Worm (Caenorhabditis elegans) whole organism, early embryonic: ENCODE results near the gene K08E3.2.

Experiments
- ama-1 ChIP-seq: fragments of 150-350 bp; optimal IDR thresholded peaks from 2 replicates; lab custom pipeline; 2014
- ceh-13 ChIP-seq: fragments of 200-800 bp; sonication (Bioruptor generic); optimal IDR thresholded peaks from 2 replicates; lab custom pipeline; 2018; ENCODE audit warnings: mild to moderate bottlenecking, missing genetic modification characterization, missing compliant biosample characterization
- flt-1 ChIP-seq: fragments of 200-800 bp; sonication (Bioruptor generic); IDR thresholded peaks from 2 replicates; pipeline ENCODE4 v1.3.6; 2022; ENCODE audit warnings: missing genetic modification characterization, missing compliant biosample characterization
- hmg-4 ChIP-seq: fragments of 200-800 bp; sonication (Bioruptor generic); optimal IDR thresholded peaks from 2 replicates; lab custom pipeline; 2018; ENCODE audit warnings: mild to moderate bottlenecking, missing genetic modification characterization, missing compliant biosample characterization
- sea-1 ChIP-seq: fragments of 200-800 bp; sonication (Bioruptor generic); conservative IDR thresholded peaks from 2 replicates; pipeline ENCODE4 v1.3.6; 2022; ENCODE audit warnings: missing genetic modification characterization, missing compliant biosample characterization

ce11 chrIII:13713807-13714206 lies 34.7 kb downstream of the K08E3.2 start:
- no peak for TF ChIP-seq ama-1
- TF ChIP-seq ceh-13 (GFP tag; lab: Kevin White, UChicago) = no peak
- peak; percentile 62 for TF ChIP-seq hmg-4
- peak; percentile 26; the same call in 1 of the 2 replicates for TF ChIP-seq flt-1 (GFP tag; lab: Robert Waterston, UW)
- TF ChIP-seq sea-1 (GFP tag; lab: Robert Waterston, UW) = peak; percentile 38; the same call in 1 of the 2 replicates
